Fruit fly (Drosophila melanogaster) whole organism, embryonic: ENCODE results near the gene CG17187.

ENCODE experiments used
- Ptx1 ChIP-seq: fragments of 200-800 bp; sonication (Bioruptor generic); IDR thresholded peaks from 2 replicates; pipeline ENCODE4 v1.3.6; 2022; ENCODE audit warnings: missing biosample characterization, missing genetic modification characterization
- nom ChIP-seq: fragments of 200-800 bp; sonication (Bioruptor generic); optimal IDR thresholded peaks from 2 replicates; lab custom pipeline; 2017; ENCODE audit warnings: missing biosample characterization, missing genetic modification characterization, mild to moderate bottlenecking, moderate library complexity, missing genetic modification reagents

dm6 chr3R:11199227-11199835, 32.3 kb downstream of the CG17187 start:
- no peak for TF ChIP-seq nom (GFP tag; lab: Kevin White, UChicago)
- no peak for TF ChIP-seq Ptx1 (GFP tag; lab: Robert Waterston, UW)
